Fruit fly (Drosophila melanogaster): ENCODE data around the gene Hexim.

- TF ChIP-seq CG31627 (GFP tag; optimal IDR thresholded peaks at IDR 0.05) (peak; percentile 85), CG16779 (tag; optimal IDR thresholded peaks at IDR 0.05) (peak; percentile 52), vri (GFP tag; optimal IDR thresholded peaks at IDR 0.05) (peak; percentile 90), CG6163 (GFP tag; IDR thresholded peaks at IDR 0.05) (peak; percentile 70), salr (GFP tag; optimal IDR thresholded peaks at IDR 0.05) (peak; percentile 43 to 90), CG8119 (GFP tag; IDR thresholded peaks at IDR 0.05) (peak; percentile 87), CG32006 (GFP tag; optimal IDR thresholded peaks at IDR 0.05) (peak; percentile 94), Lpt (GFP tag; optimal IDR thresholded peaks at IDR 0.05) (peak; percentile 72)
Observed at dm6 chr3R:14649307-14650239, 9.7 kb upstream of the Hexim start.

Data from whole organism, prepupa.